Fruit fly (Drosophila melanogaster) whole organism, adult: Measurements from ENCODE around the gene CAH6.

Experiments
- CG11617 ChIP-seq: fragments of 200-800 bp; sonication (Bioruptor generic); optimal IDR thresholded peaks from 2 replicates; lab custom pipeline; 2017; ENCODE audit warnings: mild to moderate bottlenecking, missing biosample characterization, missing genetic modification reagents, missing genetic modification characterization
- CG1620 ChIP-seq: fragments of 200-800 bp; sonication (Bioruptor generic); optimal IDR thresholded peaks from 2 replicates; lab custom pipeline; 2016; ENCODE audit warnings: missing biosample characterization, missing genetic modification characterization
- CG33017 ChIP-seq: fragments of 200-800 bp; sonication (Bioruptor generic); optimal IDR thresholded peaks from 2 replicates; lab custom pipeline; 2018; ENCODE audit warnings: missing biosample characterization, mild to moderate bottlenecking, missing genetic modification characterization, moderate library complexity
- CG7045 ChIP-seq: fragments of 200-800 bp; sonication (Bioruptor generic); optimal IDR thresholded peaks from 2 replicates; lab custom pipeline; 2017; ENCODE audit warnings: missing biosample characterization, mild to moderate bottlenecking, missing genetic modification characterization
- Crg-1 ChIP-seq: fragments of 200-800 bp; sonication (Bioruptor generic); optimal IDR thresholded peaks from 2 replicates; lab custom pipeline; 2016; ENCODE audit warnings: missing biosample characterization, missing genetic modification characterization
- Hr96 ChIP-seq: fragments of 200-800 bp; sonication (Bioruptor generic); optimal IDR thresholded peaks from 2 replicates; lab custom pipeline; 2016; ENCODE audit warnings: missing biosample characterization, missing genetic modification characterization
- Mnt ChIP-seq: fragments of 200-800 bp; sonication (Bioruptor generic); optimal IDR thresholded peaks from 2 replicates; lab custom pipeline; 2016; ENCODE audit warnings: missing biosample characterization, mild to moderate bottlenecking, missing genetic modification characterization
- cnc ChIP-seq, 2 experiments: fragments of >200 bp; optimal IDR thresholded peaks; 2 replicates each; lab custom pipeline; 2017
- kay ChIP-seq: fragments of 200-800 bp; sonication (Bioruptor generic); peaks from one replicate; lab custom pipeline; 2016; ENCODE audit warnings: missing biosample characterization, missing genetic modification characterization, borderline replicate concordance
- ovo ChIP-seq: fragments of 200-800 bp; sonication (Bioruptor generic); optimal IDR thresholded peaks from 2 replicates; lab custom pipeline; 2016; ENCODE audit warnings: missing biosample characterization, missing genetic modification characterization
- tj ChIP-seq: fragments of 200-800 bp; sonication (Bioruptor generic); optimal IDR thresholded peaks from 3 replicates; lab custom pipeline; 2017; ENCODE audit warnings: missing biosample characterization, mild to moderate bottlenecking, missing genetic modification characterization, moderate library complexity
- toe ChIP-seq: fragments of 200-800 bp; sonication (Bioruptor generic); optimal IDR thresholded peaks from 2 replicates; lab custom pipeline; 2016; ENCODE audit warnings: missing biosample characterization, missing genetic modification characterization

- no peak for TF ChIP-seq kay (GFP tag; lab: Kevin White, UChicago)
- no peak for TF ChIP-seq Crg-1 (GFP tag; lab: Kevin White, UChicago)
- no peak for TF ChIP-seq ovo
- no peak for TF ChIP-seq CG7045 (GFP tag; lab: Kevin White, UChicago)
- TF ChIP-seq CG33017 (tag; lab: Kevin White, UChicago): no peak
- no peak for TF ChIP-seq cnc (optimal IDR thresholded peaks at IDR 0.05; lab: Kevin White, UChicago)
- no peak for TF ChIP-seq tj (GFP tag; lab: Kevin White, UChicago)
- TF ChIP-seq CG11617: no peak
- TF ChIP-seq Hr96 (GFP tag; lab: Kevin White, UChicago): no peak
- no peak for TF ChIP-seq Mnt (GFP tag; lab: Kevin White, UChicago)
- TF ChIP-seq CG1620 (GFP tag; lab: Kevin White, UChicago): no peak
- TF ChIP-seq toe (GFP tag; lab: Kevin White, UChicago): no peak
Observed at dm6 chr3R:31248245-31248644, 9.2 kb upstream of the CAH6 start.
